Worm (Caenorhabditis elegans): ENCODE measurements around the gene nlp-51.

Gene nlp-51

ce11 chrII:11283803-11284202 is 35.7 kb downstream of the nlp-51 start:
- TF ChIP-seq fos-1 (tag; optimal IDR thresholded peaks at IDR 0.05), result peak; percentile 46
- no peak for TF ChIP-seq zag-1 (tag; optimal IDR thresholded peaks at IDR 0.05)

- TF ChIP-seq zag-1 (tag; optimal IDR thresholded peaks at IDR 0.05), result no peak
- TF ChIP-seq ztf-11 (tag; optimal IDR thresholded peaks at IDR 0.05), result no peak
Observed at ce11 chrII:11283013-11283412, 36.5 kb downstream of the nlp-51 start.

- TF ChIP-seq unc-39 (tag; optimal IDR thresholded peaks at IDR 0.05) (no peak), nhr-25 (tag; optimal IDR thresholded peaks at IDR 0.05) (no peak), mbf-1 (tag; optimal IDR thresholded peaks at IDR 0.05) (no peak), blmp-1 (tag; optimal IDR thresholded peaks at IDR 0.05; ENCODE audit: insufficient read depth) (no peak), fos-1 (tag; optimal IDR thresholded peaks at IDR 0.05) (peak; percentile 5)
Observed at ce11 chrII:11281666-11282065, 37.8 kb downstream of the nlp-51 start, which contains the start of gene unc-130. TSS of gene unc-130 (plus strand) at chrII:11281966.

ce11 chrII:11281177-11281576 is 38.3 kb downstream of the nlp-51 start:
- TF ChIP-seq unc-62 (GFP tag; optimal IDR thresholded peaks at IDR 0.05), result no peak
- peak; percentile 1 for TF ChIP-seq nhr-129 (tag; optimal IDR thresholded peaks at IDR 0.05)
- no peak for TF ChIP-seq nhr-25 (tag; optimal IDR thresholded peaks at IDR 0.05)
- no peak for TF ChIP-seq lin-39 (tag; optimal IDR thresholded peaks at IDR 0.05)
- TF ChIP-seq lsy-2 (tag; optimal IDR thresholded peaks at IDR 0.05), result peak in 1 of 2 experiments; percentile 66
- no peak for TF ChIP-seq nhr-6 (tag; optimal IDR thresholded peaks at IDR 0.05)

- no peak for TF ChIP-seq sma-3 (GFP tag; optimal IDR thresholded peaks at IDR 0.05)
- TF ChIP-seq lsy-2 (tag; optimal IDR thresholded peaks at IDR 0.05), result peak in 1 of 2 experiments; percentile 36
Observed at ce11 chrII:11279971-11280370, 39.5 kb downstream of the nlp-51 start.

ce11 chrII:11276879-11277278 is 42.6 kb downstream of the nlp-51 start:
- TF ChIP-seq ceh-16 (tag; optimal IDR thresholded peaks at IDR 0.05) (peak; percentile 84), mbf-1 (tag; optimal IDR thresholded peaks at IDR 0.05) (no peak)

- no peak for TF ChIP-seq peb-1 (tag; optimal IDR thresholded peaks at IDR 0.05)
- TF ChIP-seq nhr-129 (tag; optimal IDR thresholded peaks at IDR 0.05), result peak; percentile 47
Observed at ce11 chrII:11275484-11275883, 44.0 kb downstream of the nlp-51 start.

- TF ChIP-seq nhr-77 (tag; optimal IDR thresholded peaks at IDR 0.05) (no peak), gmeb-1 (tag; optimal IDR thresholded peaks at IDR 0.05) (no peak), ztf-1 (GFP tag; conservative IDR thresholded peaks at IDR 0.05) (no peak), C34F6.9 (tag; optimal IDR thresholded peaks at IDR 0.05) (no peak), unc-62 (GFP tag; optimal IDR thresholded peaks at IDR 0.05) (no peak), Y55F3AM.14 (GFP tag; optimal IDR thresholded peaks at IDR 0.05) (no peak), peb-1 (tag; optimal IDR thresholded peaks at IDR 0.05) (no peak), elt-1 (tag; optimal IDR thresholded peaks at IDR 0.05) (no peak), ZK546.5 (tag; optimal IDR thresholded peaks at IDR 0.05) (no peak), lsy-2 (tag; optimal IDR thresholded peaks at IDR 0.05) (no peak), blmp-1 (tag; optimal IDR thresholded peaks at IDR 0.05; ENCODE audit: insufficient read depth) (no peak), sma-9 (GFP tag; optimal IDR thresholded peaks at IDR 0.05) (no peak), sma-9 (tag; optimal IDR thresholded peaks at IDR 0.05) (no peak), nhr-237 (tag; optimal IDR thresholded peaks at IDR 0.05) (no peak), snpc-4 (tag; optimal IDR thresholded peaks at IDR 0.05) (no peak), crh-2 (tag; optimal IDR thresholded peaks at IDR 0.05) (no peak)
Observed at ce11 chrII:11274876-11275275, 44.6 kb downstream of the nlp-51 start.

ce11 chrII:11270829-11271228 is 48.7 kb downstream of the nlp-51 start:
- TF ChIP-seq unc-62 (GFP tag; optimal IDR thresholded peaks at IDR 0.05) (no peak), ztf-4 (tag; optimal IDR thresholded peaks at IDR 0.05) (no peak)

All from whole organism, L2 larva.